Fruit fly (Drosophila melanogaster): ENCODE data around the gene Tsp26A.

The Tsp26A gene

DNA sequence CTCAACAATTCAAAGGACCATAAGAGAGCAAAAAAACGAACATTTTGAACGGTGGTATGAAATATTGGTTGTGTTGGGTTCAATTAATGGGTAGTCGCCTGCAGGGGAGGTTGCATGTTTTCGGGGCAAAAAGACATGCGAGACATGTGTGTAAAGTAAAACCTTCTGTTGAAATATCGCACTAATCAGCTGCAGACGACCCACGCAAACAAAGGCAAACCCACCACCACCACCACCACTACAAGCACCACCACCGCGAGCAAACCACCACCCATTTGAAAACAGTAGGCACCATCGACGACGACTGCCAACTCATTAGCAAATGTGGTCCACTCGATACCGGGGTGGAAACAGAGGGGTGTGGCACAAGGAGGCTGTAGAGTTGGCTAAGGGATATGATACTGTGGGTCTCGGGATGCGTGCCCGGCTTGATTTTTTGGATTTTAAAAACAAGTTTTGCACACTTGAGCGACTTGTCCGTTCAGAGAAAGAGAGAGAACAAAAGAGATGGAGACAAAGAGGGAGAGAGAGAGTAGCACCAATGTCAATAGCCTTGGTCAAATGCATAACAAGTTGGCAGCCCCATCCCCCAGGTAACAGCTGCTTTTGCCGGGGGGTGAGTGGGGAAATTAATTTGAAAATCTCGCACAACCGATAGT lies 22.8 kb upstream of the Tsp26A start (continued):
- TF ChIP-seq CG6791 (GFP tag; IDR thresholded peaks at IDR 0.05; ENCODE audit: partially characterized antibody) (no peak), CG12942 (GFP tag; optimal IDR thresholded peaks at IDR 0.05) (no peak), fd102C (GFP tag; optimal IDR thresholded peaks at IDR 0.05) (no peak), Blimp-1 (GFP tag; optimal IDR thresholded peaks at IDR 0.05) (no peak), p53 (GFP tag; optimal IDR thresholded peaks at IDR 0.05) (no peak), salm (tag; optimal IDR thresholded peaks at IDR 0.05) (no peak), CG16815 (GFP tag; optimal IDR thresholded peaks at IDR 0.05) (no peak), cwo (GFP tag; optimal IDR thresholded peaks at IDR 0.05) (no peak), CG12155 (GFP tag; optimal IDR thresholded peaks at IDR 0.05) (no peak), CG18011 (GFP tag; optimal IDR thresholded peaks at IDR 0.05) (peak; percentile 36), ap (GFP tag; IDR thresholded peaks at IDR 0.05) (no peak), CG2875 (GFP tag; optimal IDR thresholded peaks at IDR 0.05) (no peak), Ets65A (GFP tag) (peak; percentile 38), Awh (GFP tag; IDR thresholded peaks at IDR 0.05) (no peak), CG10274 (GFP tag; optimal IDR thresholded peaks at IDR 0.05) (peak; percentile 11), CG12219 (GFP tag; optimal IDR thresholded peaks at IDR 0.05) (no peak), lilli (GFP tag; optimal IDR thresholded peaks at IDR 0.05) (peak; percentile 7), E2f2 (GFP tag; IDR thresholded peaks at IDR 0.05) (no peak), HLH3B (GFP tag; IDR thresholded peaks at IDR 0.05) (no peak), CG12299 (tag; optimal IDR thresholded peaks at IDR 0.05) (peak; percentile 3), wek (GFP tag; optimal IDR thresholded peaks at IDR 0.05) (peak; percentile 15), sd (tag; optimal IDR thresholded peaks at IDR 0.05) (no peak), B-H2 (GFP tag; optimal IDR thresholded peaks at IDR 0.05) (no peak), danr (GFP tag; IDR thresholded peaks at IDR 0.05) (no peak), Myb (GFP tag; optimal IDR thresholded peaks at IDR 0.05) (no peak), da (GFP tag; optimal IDR thresholded peaks at IDR 0.05) (no peak), tap (tag; optimal IDR thresholded peaks at IDR 0.05) (peak; percentile 19), Ada2b (GFP tag; IDR thresholded peaks at IDR 0.05) (no peak), CG9817 (tag; optimal IDR thresholded peaks at IDR 0.05) (no peak), aop (GFP tag; IDR thresholded peaks at IDR 0.05) (no peak), Chrac-16 (GFP tag; optimal IDR thresholded peaks at IDR 0.05) (no peak), her (GFP tag; optimal IDR thresholded peaks at IDR 0.05) (no peak), Atf3 (GFP tag; optimal IDR thresholded peaks at IDR 0.05) (no peak), CG34376 (GFP tag; optimal IDR thresholded peaks at IDR 0.05) (peak; percentile 11), jumu (GFP tag; optimal IDR thresholded peaks at IDR 0.05) (no peak), HLHmδ (GFP tag; optimal IDR thresholded peaks at IDR 0.05) (no peak), HLH54F (GFP tag; optimal IDR thresholded peaks at IDR 0.05) (no peak), pho (GFP tag; optimal IDR thresholded peaks at IDR 0.05) (peak; percentile 19), abd-A (tag; optimal IDR thresholded peaks at IDR 0.05) (peak; percentile 88), maf-S (GFP tag; optimal IDR thresholded peaks at IDR 0.05) (no peak), CG17328 (GFP tag; IDR thresholded peaks at IDR 0.05) (no peak), CkIIα-i1 (GFP tag; IDR thresholded peaks at IDR 0.05) (no peak), pan (optimal IDR thresholded peaks at IDR 0.05) (no peak), pan (GFP tag; optimal IDR thresholded peaks at IDR 0.05 in 1 of 2, IDR thresholded peaks at IDR 0.05 in 1 of 2) (no peak), slp2 (GFP tag; optimal IDR thresholded peaks at IDR 0.05) (no peak), twi (tag; optimal IDR thresholded peaks at IDR 0.05) (peak; percentile 79), D19A (tag; optimal IDR thresholded peaks at IDR 0.05) (no peak), HLH4C (GFP tag; IDR thresholded peaks at IDR 0.05; ENCODE audit: partially characterized antibody) (no peak), schlank (tag; optimal IDR thresholded peaks at IDR 0.05) (no peak), Dek (tag; optimal IDR thresholded peaks at IDR 0.05) (peak; percentile 1), kni (GFP tag; optimal IDR thresholded peaks at IDR 0.05) (peak; percentile 91)
